Worm (Caenorhabditis elegans) whole organism, L2 larva: Measurements from ENCODE around the gene W10C4.1.

ENCODE experiments used
- C34F6.9 ChIP-seq: fragments of 150-350 bp; optimal IDR thresholded peaks from 2 replicates; lab custom pipeline; 2014; ENCODE audit warnings: missing biosample characterization, missing genetic modification characterization
- F13H6.1 ChIP-seq: sonication (generic microtip); optimal IDR thresholded peaks from 2 replicates; lab custom pipeline; 2016; ENCODE audit warnings: missing genetic modification characterization, missing compliant biosample characterization
- R02D3.7 ChIP-seq: fragments of 150-350 bp; optimal IDR thresholded peaks from 2 replicates; lab custom pipeline; 2014; ENCODE audit warnings: missing biosample characterization, missing genetic modification characterization
- Y55F3AM.14 ChIP-seq: fragments of 200-800 bp; sonication (Bioruptor generic); optimal IDR thresholded peaks from 2 replicates; lab custom pipeline; 2018; ENCODE audit warnings: mild to moderate bottlenecking, missing genetic modification characterization, missing compliant biosample characterization
- ZK546.5 ChIP-seq: sonication (generic microtip); optimal IDR thresholded peaks from 2 replicates; lab custom pipeline; 2017; ENCODE audit warnings: missing biosample characterization, missing genetic modification characterization
- aly-2 ChIP-seq: fragments of 150-350 bp; optimal IDR thresholded peaks from 2 replicates; lab custom pipeline; 2014; ENCODE audit warnings: missing biosample characterization, missing genetic modification characterization
- ama-1 ChIP-seq: fragments of 150-350 bp; optimal IDR thresholded peaks from 2 replicates; lab custom pipeline; 2018; ENCODE audit warnings: inconsistent platforms
- ceh-16 ChIP-seq: fragments of 150-350 bp; optimal IDR thresholded peaks from 2 replicates; lab custom pipeline; 2014; ENCODE audit warnings: missing biosample characterization, missing genetic modification characterization
- ceh-82 ChIP-seq: fragments of 150-350 bp; optimal IDR thresholded peaks from 2 replicates; lab custom pipeline; 2014; ENCODE audit warnings: missing biosample characterization, missing genetic modification characterization
- crh-2 ChIP-seq: sonication (generic microtip); optimal IDR thresholded peaks from 2 replicates; lab custom pipeline; 2017; ENCODE audit warnings: missing biosample characterization, missing genetic modification characterization
- dmd-4 ChIP-seq: sonication (generic microtip); optimal IDR thresholded peaks from 2 replicates; lab custom pipeline; 2017; ENCODE audit warnings: missing biosample characterization, missing genetic modification characterization
- egl-27 ChIP-seq: sonication (generic microtip); optimal IDR thresholded peaks from 3 replicates; lab custom pipeline; 2017; ENCODE audit warnings: missing biosample characterization, missing genetic modification reagents, missing genetic modification characterization
- elt-1 ChIP-seq: fragments of 150-350 bp; optimal IDR thresholded peaks from 2 replicates; lab custom pipeline; 2014; ENCODE audit warnings: missing biosample characterization, missing genetic modification characterization
- gmeb-1 ChIP-seq: fragments of 150-350 bp; optimal IDR thresholded peaks from 2 replicates; lab custom pipeline; 2014; ENCODE audit warnings: missing biosample characterization, missing genetic modification characterization
- lin-11 ChIP-seq: fragments of 150-350 bp; sonication (generic microtip); optimal IDR thresholded peaks from 2 replicates; lab custom pipeline; 2014; ENCODE audit warnings: missing biosample characterization, missing genetic modification characterization, inconsistent platforms, mixed read lengths
- lin-13 ChIP-seq: fragments of 150-350 bp; optimal IDR thresholded peaks from 2 replicates; lab custom pipeline; 2014; ENCODE audit warnings: missing biosample characterization, missing genetic modification reagents, missing genetic modification characterization
- lin-39 ChIP-seq: fragments of 150-350 bp; optimal IDR thresholded peaks from 2 replicates; lab custom pipeline; 2014; ENCODE audit warnings: missing biosample characterization, missing genetic modification reagents, missing genetic modification characterization
- lsy-2 ChIP-seq, 2 experiments: fragments of 150-350 bp in 1 of 2; sonication (generic microtip) in 1 of 2; optimal IDR thresholded peaks; 2 replicates each; lab custom pipeline; 2014 to 2017; ENCODE audit warnings: missing biosample characterization in 2 of 2, missing genetic modification characterization in 2 of 2
- mab-5 ChIP-seq: fragments of 150-350 bp; optimal IDR thresholded peaks from 2 replicates; lab custom pipeline; 2014; ENCODE audit warnings: missing biosample characterization, missing genetic modification characterization
- mbf-1 ChIP-seq: sonication (generic microtip); optimal IDR thresholded peaks from 2 replicates; lab custom pipeline; 2017; ENCODE audit warnings: missing biosample characterization, missing genetic modification characterization
- mdl-1 ChIP-seq, 2 experiments: fragments of 150-350 bp in 1 of 2; sonication (generic microtip) in 1 of 2; optimal IDR thresholded peaks; 2 replicates each; lab custom pipeline; 2017; ENCODE audit warnings: missing biosample characterization in 2 of 2, missing genetic modification characterization in 2 of 2
- nhr-11 ChIP-seq: fragments of 150-350 bp; optimal IDR thresholded peaks from 2 replicates; lab custom pipeline; 2014; ENCODE audit warnings: missing biosample characterization, missing genetic modification characterization
- nhr-12 ChIP-seq: fragments of 150-350 bp; optimal IDR thresholded peaks from 2 replicates; lab custom pipeline; 2014; ENCODE audit warnings: missing biosample characterization, missing genetic modification characterization
- nhr-129 ChIP-seq: fragments of 150-350 bp; optimal IDR thresholded peaks from 2 replicates; lab custom pipeline; 2014; ENCODE audit warnings: missing biosample characterization, missing genetic modification characterization
- nhr-21 ChIP-seq: fragments of 150-350 bp; optimal IDR thresholded peaks from 2 replicates; lab custom pipeline; 2014; ENCODE audit warnings: missing biosample characterization, missing genetic modification characterization
- nhr-23 ChIP-seq: fragments of 150-350 bp; optimal IDR thresholded peaks from 2 replicates; lab custom pipeline; 2014; ENCODE audit warnings: missing biosample characterization, missing genetic modification reagents, missing genetic modification characterization
- nhr-25 ChIP-seq: fragments of 150-350 bp; sonication (generic microtip); optimal IDR thresholded peaks from 3 replicates; lab custom pipeline; 2014; ENCODE audit warnings: missing biosample characterization, missing genetic modification characterization
- nhr-6 ChIP-seq: fragments of 150-350 bp; optimal IDR thresholded peaks from 2 replicates; lab custom pipeline; 2014; ENCODE audit warnings: missing biosample characterization, missing genetic modification characterization
- nhr-77 ChIP-seq: fragments of 150-350 bp; optimal IDR thresholded peaks from 2 replicates; lab custom pipeline; 2014; ENCODE audit warnings: missing biosample characterization, missing genetic modification characterization
- peb-1 ChIP-seq: fragments of 150-350 bp; optimal IDR thresholded peaks from 2 replicates; lab custom pipeline; 2014; ENCODE audit warnings: missing biosample characterization, missing genetic modification characterization
- skn-1 ChIP-seq: sonication (generic microtip); optimal IDR thresholded peaks from 2 replicates; lab custom pipeline; 2017; ENCODE audit warnings: missing biosample characterization, missing genetic modification characterization
- sma-3 ChIP-seq: sonication (generic microtip); optimal IDR thresholded peaks from 2 replicates; lab custom pipeline; 2016; ENCODE audit warnings: missing genetic modification reagents, missing genetic modification characterization, missing compliant biosample characterization
- sma-9 ChIP-seq, 2 experiments: fragments of 150-350 bp in 1 of 2; sonication (generic microtip) in 1 of 2; optimal IDR thresholded peaks; 2 replicates each; lab custom pipeline; 2014 to 2016; ENCODE audit warnings: missing genetic modification characterization in 2 of 2, mild to moderate bottlenecking in 1 of 2, missing biosample characterization in 1 of 2, missing compliant biosample characterization in 1 of 2, missing genetic modification reagents in 1 of 2, moderate library complexity in 1 of 2
- snpc-4 ChIP-seq: fragments of 150-350 bp; optimal IDR thresholded peaks from 2 replicates; lab custom pipeline; 2014; ENCODE audit warnings: missing biosample characterization, missing genetic modification characterization
- unc-39 ChIP-seq: fragments of 150-350 bp; optimal IDR thresholded peaks from 2 replicates; lab custom pipeline; 2014; ENCODE audit warnings: missing biosample characterization, missing genetic modification characterization
- unc-55 ChIP-seq: fragments of 150-350 bp; sonication (generic microtip); optimal IDR thresholded peaks from 3 replicates; lab custom pipeline; 2014; ENCODE audit warnings: missing biosample characterization, missing genetic modification reagents, missing genetic modification characterization
- unc-62 ChIP-seq: fragments of 150-350 bp; optimal IDR thresholded peaks from 2 replicates; lab custom pipeline; 2014; ENCODE audit warnings: missing biosample characterization, missing genetic modification reagents, missing genetic modification characterization
- zag-1 ChIP-seq: fragments of 150-350 bp; optimal IDR thresholded peaks from 2 replicates; lab custom pipeline; 2014; ENCODE audit warnings: missing biosample characterization, missing genetic modification characterization
- ztf-1 ChIP-seq: fragments of 200-800 bp; sonication (Bioruptor generic); conservative IDR thresholded peaks from 2 replicates; pipeline ENCODE4 v1.3.6; 2022; ENCODE audit warnings: missing genetic modification characterization, missing compliant biosample characterization
- ztf-4 ChIP-seq: fragments of 150-350 bp; optimal IDR thresholded peaks from 2 replicates; lab custom pipeline; 2014; ENCODE audit warnings: missing biosample characterization, missing genetic modification characterization

The W10C4.1 gene

DNA sequence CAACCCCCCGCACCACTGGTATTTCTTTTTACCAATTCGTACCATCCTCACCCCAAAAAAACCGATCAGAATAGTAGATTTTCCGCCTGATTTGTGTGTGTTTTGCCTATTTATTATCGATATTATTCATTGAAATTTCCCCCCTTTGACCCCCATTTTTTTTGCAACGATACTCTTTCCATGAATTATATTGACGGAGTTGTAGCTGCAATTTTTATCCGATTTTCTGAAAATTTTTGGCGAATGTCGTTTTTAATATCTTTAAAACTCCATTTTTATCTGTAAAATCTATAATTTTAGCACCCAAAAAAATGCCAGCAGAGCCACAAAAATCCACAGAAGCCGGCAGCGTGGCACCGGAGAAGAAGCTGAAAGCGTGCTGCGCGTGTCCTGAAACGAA lies 16.2 kb downstream of the W10C4.1 start, which contains the start of gene cox-17:
TSS of gene cox-17 (plus strand) at position 301 of the 400 bp plus-strand sequence.
- no peak for TF ChIP-seq lin-13
- no peak for TF ChIP-seq nhr-25 (tag; lab: Kevin White, UChicago)
- TF ChIP-seq egl-27 (tag; lab: Kevin White, UChicago): no peak
- no peak for TF ChIP-seq nhr-23
- TF ChIP-seq ztf-1 (GFP tag; lab: Robert Waterston, UW): no peak
- TF ChIP-seq nhr-21 (tag; lab: Kevin White, UChicago): no peak
- TF ChIP-seq skn-1 (tag; lab: Kevin White, UChicago): no peak
- no peak for TF ChIP-seq unc-62 (GFP tag; lab: Kevin White, UChicago)
- no peak for TF ChIP-seq lsy-2 (tag; optimal IDR thresholded peaks at IDR 0.05; lab: Kevin White, UChicago)
- no peak for TF ChIP-seq gmeb-1 (tag; lab: Kevin White, UChicago)
- TF ChIP-seq ZK546.5 (tag; lab: Kevin White, UChicago): no peak
- no peak for TF ChIP-seq zag-1 (tag; lab: Kevin White, UChicago)
- TF ChIP-seq Y55F3AM.14 (GFP tag; lab: Kevin White, UChicago): no peak
- TF ChIP-seq aly-2 (tag; lab: Kevin White, UChicago): no peak
- TF ChIP-seq ztf-4 (tag; lab: Kevin White, UChicago): no peak
- no peak for TF ChIP-seq ama-1 (lab: Kevin White, UChicago)
- no peak for TF ChIP-seq ceh-82 (tag; lab: Kevin White, UChicago)
- TF ChIP-seq nhr-11 (tag; lab: Kevin White, UChicago): no peak
- TF ChIP-seq ceh-16 (tag; lab: Kevin White, UChicago): no peak

DNA sequence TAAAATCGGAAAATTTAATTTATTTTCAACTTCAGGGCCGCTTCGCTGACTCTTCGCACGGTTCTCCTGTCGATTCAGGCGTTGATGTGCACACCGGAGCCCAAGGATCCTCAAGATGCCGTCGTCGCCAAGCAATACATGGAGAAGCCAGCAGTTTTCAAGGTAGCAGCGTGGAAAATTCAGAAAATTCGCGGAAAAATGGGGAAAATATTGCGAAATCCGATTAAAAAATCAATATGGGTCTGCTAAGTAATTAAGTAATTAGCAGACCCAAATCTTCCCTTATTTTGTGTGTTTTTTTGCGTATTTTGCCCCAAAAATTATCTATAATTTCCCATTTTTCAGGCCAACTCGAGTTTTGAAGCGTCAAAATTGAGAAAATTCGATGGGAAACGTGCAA lies 17.6 kb downstream of the W10C4.1 start:
- TF ChIP-seq lin-39: no peak
- no peak for TF ChIP-seq crh-2
- no peak for TF ChIP-seq F13H6.1
- TF ChIP-seq sma-3: no peak
- no peak for TF ChIP-seq peb-1 (tag; lab: Kevin White, UChicago)
- TF ChIP-seq snpc-4: no peak
- no peak for TF ChIP-seq gmeb-1 (tag; lab: Kevin White, UChicago)
- no peak for TF ChIP-seq ZK546.5 (tag; lab: Kevin White, UChicago)
- no peak for TF ChIP-seq mdl-1 (tag; optimal IDR thresholded peaks at IDR 0.05; lab: Kevin White, UChicago)
- no peak for TF ChIP-seq unc-62 (GFP tag; lab: Kevin White, UChicago)
- TF ChIP-seq mbf-1 (tag; lab: Kevin White, UChicago): no peak
- no peak for TF ChIP-seq ztf-1 (GFP tag; lab: Robert Waterston, UW)
- TF ChIP-seq nhr-77 (tag; lab: Kevin White, UChicago): no peak
- no peak for TF ChIP-seq nhr-6 (tag; lab: Kevin White, UChicago)

DNA sequence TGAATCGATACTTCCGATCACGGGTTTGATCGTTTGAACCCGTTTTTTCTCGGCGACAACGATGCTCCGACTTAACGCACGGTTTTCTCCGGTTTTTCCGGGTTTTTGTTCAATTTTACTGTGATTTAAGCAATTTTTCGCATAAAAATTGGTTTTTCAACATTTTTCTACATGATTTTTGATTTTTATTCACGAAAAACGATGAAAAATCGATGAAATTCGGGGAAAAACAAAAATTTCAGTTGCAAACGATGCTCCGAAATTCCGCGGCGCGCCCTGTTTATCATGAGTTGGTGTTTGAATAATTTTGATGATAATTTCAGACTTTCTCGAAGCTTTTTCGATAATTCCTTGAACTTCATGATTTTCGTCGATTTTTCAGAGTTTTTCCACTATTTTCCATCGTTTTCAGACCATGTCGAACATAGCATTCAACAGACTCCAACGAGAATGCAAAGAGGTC lies 18.5 kb downstream of the W10C4.1 start, which contains the start of gene ubc-20:
TSS of gene ubc-20 (plus strand) at position 413 of the 463 bp plus-strand sequence.
- no peak for TF ChIP-seq nhr-25 (tag; lab: Kevin White, UChicago)
- no peak for TF ChIP-seq elt-1
- TF ChIP-seq gmeb-1 (tag; lab: Kevin White, UChicago): peak; percentile 18
- TF ChIP-seq unc-39 (tag; lab: Kevin White, UChicago): no peak
- no peak for TF ChIP-seq ZK546.5 (tag; lab: Kevin White, UChicago)
- no peak for TF ChIP-seq F13H6.1
- peak; percentile 35 for TF ChIP-seq nhr-129 (tag; lab: Kevin White, UChicago)
- peak; percentile 30 for TF ChIP-seq unc-55 (GFP tag; lab: Kevin White, UChicago)
- TF ChIP-seq sma-3: peak; percentile 1
- peak; percentile 60 for TF ChIP-seq C34F6.9
- TF ChIP-seq zag-1 (tag; lab: Kevin White, UChicago): no peak
- TF ChIP-seq lsy-2 (tag; optimal IDR thresholded peaks at IDR 0.05; lab: Kevin White, UChicago): peak in 1 of 2 experiments; percentile 48
- no peak for TF ChIP-seq nhr-6 (tag; lab: Kevin White, UChicago)
- TF ChIP-seq lin-11 (tag; lab: Kevin White, UChicago): no peak
- TF ChIP-seq ama-1 (lab: Kevin White, UChicago): no peak
- TF ChIP-seq mdl-1 (tag; optimal IDR thresholded peaks at IDR 0.05; lab: Kevin White, UChicago): no peak
- TF ChIP-seq snpc-4: no peak

DNA sequence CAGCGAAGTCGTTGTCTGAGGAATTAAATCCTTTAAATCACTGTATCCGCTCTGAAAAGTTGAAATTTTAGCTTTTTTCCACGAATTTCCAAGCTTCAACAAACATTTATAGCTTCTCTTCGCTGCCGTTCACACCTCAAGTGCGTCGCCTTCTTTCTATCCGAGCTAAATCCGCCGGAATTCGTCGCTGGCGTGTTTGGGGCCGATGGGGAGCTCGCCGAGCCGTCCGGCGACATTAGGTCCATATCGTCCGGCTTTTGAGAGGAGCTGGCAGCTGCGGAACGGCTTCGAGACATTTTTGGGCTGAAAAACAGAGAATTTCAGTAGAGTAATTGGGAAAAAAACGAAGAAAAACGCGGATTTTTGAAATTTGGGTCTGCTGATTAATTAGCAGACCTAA lies 19.1 kb downstream of the W10C4.1 start, which contains the start of gene mxl-2:
TSS of gene mxl-2 (minus strand) at position 303 of the 400 bp plus-strand sequence.
- no peak for TF ChIP-seq nhr-77 (tag; lab: Kevin White, UChicago)
- TF ChIP-seq F13H6.1: no peak
- TF ChIP-seq nhr-129 (tag; lab: Kevin White, UChicago): no peak
- TF ChIP-seq R02D3.7: no peak
- TF ChIP-seq snpc-4: no peak
- TF ChIP-seq aly-2 (tag; lab: Kevin White, UChicago): no peak
- no peak for TF ChIP-seq dmd-4 (tag; lab: Kevin White, UChicago)
- TF ChIP-seq ZK546.5 (tag; lab: Kevin White, UChicago): no peak
- no peak for TF ChIP-seq peb-1 (tag; lab: Kevin White, UChicago)
- no peak for TF ChIP-seq mbf-1 (tag; lab: Kevin White, UChicago)
- TF ChIP-seq nhr-11 (tag; lab: Kevin White, UChicago): no peak
- no peak for TF ChIP-seq elt-1
- TF ChIP-seq gmeb-1 (tag; lab: Kevin White, UChicago): no peak
- no peak for TF ChIP-seq mab-5 (tag; lab: Kevin White, UChicago)
- no peak for TF ChIP-seq sma-9 (GFP tag; optimal IDR thresholded peaks at IDR 0.05; lab: Kevin White, UChicago)
- TF ChIP-seq sma-9 (tag; optimal IDR thresholded peaks at IDR 0.05; lab: Kevin White, UChicago): no peak
- TF ChIP-seq unc-55 (GFP tag; lab: Kevin White, UChicago): no peak
- no peak for TF ChIP-seq nhr-12
